Worm (Caenorhabditis elegans): ENCODE data around the gene srw-76.
"Not testable (repeated sequence)": the region's sequence is repeated elsewhere in the genome, so short reads cannot be mapped to it uniquely, and the experiment has no call there.

Gene srw-76

ce11 chrV:16654242-16654641 lies 16.1 kb upstream of the srw-76 start, which contains the start of gene W06G6.15:
Gene W06G6.15, plus strand, starts transcription at chrV:16654542.
- not testable (repeated sequence) for TF ChIP-seq him-1 (tag; optimal IDR thresholded peaks at IDR 0.05); nfyb-1 (GFP tag; IDR thresholded peaks at IDR 0.05); snpc-1.1 (tag; optimal IDR thresholded peaks at IDR 0.05; ENCODE audit: insufficient read depth)

- TF ChIP-seq madf-6 (GFP tag; IDR thresholded peaks at IDR 0.05); Y53F4B.3 (GFP tag; IDR thresholded peaks at IDR 0.05); atf-7 (tag; optimal IDR thresholded peaks at IDR 0.05): not testable (repeated sequence)
Observed at ce11 chrV:16649200-16649599, 11.1 kb upstream of the srw-76 start, which contains the start of gene W06G6.11. Gene W06G6.11, minus strand, starts transcription at chrV:16649300.

ce11 chrV:16648317-16649018 lies 10.4 kb upstream of the srw-76 start, which contains the start of gene W06G6.20:
Gene W06G6.20, minus strand, starts transcription at chrV:16648367.
- TF ChIP-seq lin-54 (GFP tag; optimal IDR thresholded peaks at IDR 0.05) (peak; percentile 10), mes-4 (tag; optimal IDR thresholded peaks at IDR 0.05) (no peak), repo-1 (tag; optimal IDR thresholded peaks at IDR 0.05) (no peak), sea-2 (GFP tag; IDR thresholded peaks at IDR 0.05) (no peak), him-1 (tag; optimal IDR thresholded peaks at IDR 0.05) (peak; percentile 74), ztf-3 (GFP tag; optimal IDR thresholded peaks at IDR 0.05) (no peak), die-1 (tag; optimal IDR thresholded peaks at IDR 0.05) (peak; percentile 72), lsy-27 (tag; optimal IDR thresholded peaks at IDR 0.05; ENCODE audit: borderline replicate concordance, insufficient read depth) (peak; percentile 22), egl-44 (GFP tag; IDR thresholded peaks at IDR 0.05) (no peak), snpc-1.1 (tag; optimal IDR thresholded peaks at IDR 0.05; ENCODE audit: insufficient read depth) (peak; percentile 75), snpc-1.3 (tag; optimal IDR thresholded peaks at IDR 0.05; ENCODE audit: insufficient read depth) (peak; percentile 65), attf-6 (GFP tag; IDR thresholded peaks at IDR 0.05) (peak; percentile 79), rec-8 (tag; optimal IDR thresholded peaks at IDR 0.05) (peak in 1 of 2 experiments; percentile 11), ceh-100 (GFP tag; IDR thresholded peaks at IDR 0.05) (0 out of 2 replicates have a peak, but pooled peaks have one; percentile 9), snpc-3.4 (tag; optimal IDR thresholded peaks at IDR 0.05) (peak; percentile 59), lir-1 (GFP tag; conservative IDR thresholded peaks at IDR 0.05) (no peak), T07F8.4 (tag; optimal IDR thresholded peaks at IDR 0.05) (peak; percentile 40), snpc-4 (GFP tag; optimal IDR thresholded peaks at IDR 0.05) (peak; percentile 44), snpc-4 (tag; optimal IDR thresholded peaks at IDR 0.05) (peak in 3 of 4 experiments; percentile 29 to 85 (median 76)), ets-4 (GFP tag; optimal IDR thresholded peaks at IDR 0.05) (no peak), madf-10 (tag; optimal IDR thresholded peaks at IDR 0.05) (peak; percentile 3), mxl-1 (tag; optimal IDR thresholded peaks at IDR 0.05) (peak; percentile 24), ztf-18 (tag; optimal IDR thresholded peaks at IDR 0.05) (peak; percentile 37), zim-3 (tag; optimal IDR thresholded peaks at IDR 0.05) (no peak), egrh-3 (GFP tag; IDR thresholded peaks at IDR 0.05) (no peak), tbp1 (GFP tag; optimal IDR thresholded peaks at IDR 0.05) (peak; percentile 90), ztf-28 (GFP tag; IDR thresholded peaks at IDR 0.05) (no peak), lin-26 (GFP tag; IDR thresholded peaks at IDR 0.05) (peak; percentile 86), ceh-40 (GFP tag; IDR thresholded peaks at IDR 0.05) (no peak), rpc-1 (optimal IDR thresholded peaks at IDR 0.05) (peak; percentile 71), rpc-1 (tag; optimal IDR thresholded peaks at IDR 0.05) (peak; percentile 90), nhr-90 (tag; optimal IDR thresholded peaks at IDR 0.05) (peak; percentile 39), cebp-1 (GFP tag; IDR thresholded peaks at IDR 0.05) (no peak), cebp-1 (tag; optimal IDR thresholded peaks at IDR 0.05) (peak; percentile 31), hsf-1 (GFP tag; IDR thresholded peaks at IDR 0.05) (peak; percentile 20; the same call in 1 of the 2 replicates), ztf-25 (GFP tag; IDR thresholded peaks at IDR 0.05) (peak; percentile 61; the same call in 1 of the 2 replicates), ZK185.1 (tag; optimal IDR thresholded peaks at IDR 0.05; ENCODE audit: poor library complexity, severe bottlenecking) (peak; percentile 20), B0261.1 (tag; optimal IDR thresholded peaks at IDR 0.05) (peak; percentile 75), nhr-80 (tag; optimal IDR thresholded peaks at IDR 0.05) (peak; percentile 3)
